Worm (Caenorhabditis elegans): ENCODE measurements around the gene eif-2Bdelta.

- TF ChIP-seq ztf-11 (tag; optimal IDR thresholded peaks at IDR 0.05) (no peak), elt-3 (tag; optimal IDR thresholded peaks at IDR 0.05) (no peak), nfya-1 (tag; optimal IDR thresholded peaks at IDR 0.05; ENCODE audit: insufficient read depth) (no peak), ceh-82 (tag; optimal IDR thresholded peaks at IDR 0.05) (no peak), ceh-28 (tag; optimal IDR thresholded peaks at IDR 0.05) (no peak), ceh-9 (tag; optimal IDR thresholded peaks at IDR 0.05) (no peak)
Measured at ce11 chrV:9507742-9508141, 5.9 kb upstream of the eif-2Bdelta start, which contains the start of gene acs-14.
